Worm (Caenorhabditis elegans): ENCODE measurements around the gene Y48A6C.8.

DNA sequence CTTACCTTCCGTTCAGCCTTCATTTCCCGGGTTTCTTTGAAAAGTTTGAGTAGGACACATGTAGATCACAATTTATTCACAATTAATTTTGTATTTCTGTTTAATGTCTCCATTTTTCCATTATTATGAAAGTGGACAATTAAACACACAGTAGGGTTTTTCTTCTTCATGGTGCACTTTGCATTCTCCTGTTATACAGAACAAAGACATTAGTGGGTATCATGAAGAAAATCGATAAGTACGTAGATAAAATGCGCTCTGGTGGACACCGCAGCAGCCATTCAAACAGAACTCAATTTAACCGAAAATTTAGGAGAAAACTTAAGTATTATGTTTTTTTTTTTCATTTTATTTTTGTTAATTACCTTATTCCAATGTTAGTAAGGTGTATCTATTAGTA lies 1.9 kb upstream of the Y48A6C.8 start:
- no peak for TF ChIP-seq pha-4 (tag; optimal IDR thresholded peaks at IDR 0.05)
- TF ChIP-seq aly-2 (tag; optimal IDR thresholded peaks at IDR 0.05), result no peak
- no peak for TF ChIP-seq unc-62 (GFP tag; optimal IDR thresholded peaks at IDR 0.05)
- no peak for TF ChIP-seq nhr-28 (tag; optimal IDR thresholded peaks at IDR 0.05)
- TF ChIP-seq pqm-1 (tag; optimal IDR thresholded peaks at IDR 0.05), result no peak
- no peak for TF ChIP-seq ceh-9 (tag; optimal IDR thresholded peaks at IDR 0.05)
